Worm (Caenorhabditis elegans) whole organism, L2 larva: ENCODE results near the gene C18D4.4.

ENCODE experiments used
- C34F6.9 ChIP-seq: fragments of 150-350 bp; optimal IDR thresholded peaks from 2 replicates; lab custom pipeline; 2014; ENCODE audit warnings: missing biosample characterization, missing genetic modification characterization
- Y55F3AM.14 ChIP-seq: fragments of 200-800 bp; sonication (Bioruptor generic); optimal IDR thresholded peaks from 2 replicates; lab custom pipeline; 2018; ENCODE audit warnings: mild to moderate bottlenecking, missing genetic modification characterization, missing compliant biosample characterization
- ZK546.5 ChIP-seq: sonication (generic microtip); optimal IDR thresholded peaks from 2 replicates; lab custom pipeline; 2017; ENCODE audit warnings: missing biosample characterization, missing genetic modification characterization
- alr-1 ChIP-seq: fragments of 150-350 bp; optimal IDR thresholded peaks from 2 replicates; lab custom pipeline; 2014; ENCODE audit warnings: missing biosample characterization, missing genetic modification characterization
- blmp-1 ChIP-seq: sonication (generic microtip); optimal IDR thresholded peaks from 2 replicates; lab custom pipeline; 2017; ENCODE audit warnings: missing genetic modification characterization, mild to moderate bottlenecking, missing compliant biosample characterization, antibody characterized with exemption, moderate library complexity; ENCODE audit not compliant: insufficient read depth
- ceh-16 ChIP-seq: fragments of 150-350 bp; optimal IDR thresholded peaks from 2 replicates; lab custom pipeline; 2014; ENCODE audit warnings: missing biosample characterization, missing genetic modification characterization
- ceh-82 ChIP-seq: fragments of 150-350 bp; optimal IDR thresholded peaks from 2 replicates; lab custom pipeline; 2014; ENCODE audit warnings: missing biosample characterization, missing genetic modification characterization
- crh-2 ChIP-seq: sonication (generic microtip); optimal IDR thresholded peaks from 2 replicates; lab custom pipeline; 2017; ENCODE audit warnings: missing biosample characterization, missing genetic modification characterization
- egl-27 ChIP-seq: sonication (generic microtip); optimal IDR thresholded peaks from 3 replicates; lab custom pipeline; 2017; ENCODE audit warnings: missing biosample characterization, missing genetic modification reagents, missing genetic modification characterization
- elt-1 ChIP-seq: fragments of 150-350 bp; optimal IDR thresholded peaks from 2 replicates; lab custom pipeline; 2014; ENCODE audit warnings: missing biosample characterization, missing genetic modification characterization
- elt-3 ChIP-seq: sonication (generic microtip); optimal IDR thresholded peaks from 2 replicates; lab custom pipeline; 2017; ENCODE audit warnings: missing biosample characterization, missing genetic modification characterization
- fos-1 ChIP-seq: fragments of 150-350 bp; optimal IDR thresholded peaks from 2 replicates; lab custom pipeline; 2014; ENCODE audit warnings: missing biosample characterization, missing genetic modification characterization
- gmeb-1 ChIP-seq: fragments of 150-350 bp; optimal IDR thresholded peaks from 2 replicates; lab custom pipeline; 2014; ENCODE audit warnings: missing biosample characterization, missing genetic modification characterization
- lin-13 ChIP-seq: fragments of 150-350 bp; optimal IDR thresholded peaks from 2 replicates; lab custom pipeline; 2014; ENCODE audit warnings: missing biosample characterization, missing genetic modification reagents, missing genetic modification characterization
- lin-39 ChIP-seq: fragments of 150-350 bp; optimal IDR thresholded peaks from 2 replicates; lab custom pipeline; 2014; ENCODE audit warnings: missing biosample characterization, missing genetic modification reagents, missing genetic modification characterization
- lsy-2 ChIP-seq, 2 experiments: fragments of 150-350 bp in 1 of 2; sonication (generic microtip) in 1 of 2; optimal IDR thresholded peaks; 2 replicates each; lab custom pipeline; 2014 to 2017; ENCODE audit warnings: missing biosample characterization in 2 of 2, missing genetic modification characterization in 2 of 2
- mab-5 ChIP-seq: fragments of 150-350 bp; optimal IDR thresholded peaks from 2 replicates; lab custom pipeline; 2014; ENCODE audit warnings: missing biosample characterization, missing genetic modification characterization
- mbf-1 ChIP-seq: sonication (generic microtip); optimal IDR thresholded peaks from 2 replicates; lab custom pipeline; 2017; ENCODE audit warnings: missing biosample characterization, missing genetic modification characterization
- mdl-1 ChIP-seq, 2 experiments: fragments of 150-350 bp in 1 of 2; sonication (generic microtip) in 1 of 2; optimal IDR thresholded peaks; 2 replicates each; lab custom pipeline; 2017; ENCODE audit warnings: missing biosample characterization in 2 of 2, missing genetic modification characterization in 2 of 2
- nhr-11 ChIP-seq: fragments of 150-350 bp; optimal IDR thresholded peaks from 2 replicates; lab custom pipeline; 2014; ENCODE audit warnings: missing biosample characterization, missing genetic modification characterization
- nhr-129 ChIP-seq: fragments of 150-350 bp; optimal IDR thresholded peaks from 2 replicates; lab custom pipeline; 2014; ENCODE audit warnings: missing biosample characterization, missing genetic modification characterization
- nhr-23 ChIP-seq: fragments of 150-350 bp; optimal IDR thresholded peaks from 2 replicates; lab custom pipeline; 2014; ENCODE audit warnings: missing biosample characterization, missing genetic modification reagents, missing genetic modification characterization
- nhr-6 ChIP-seq: fragments of 150-350 bp; optimal IDR thresholded peaks from 2 replicates; lab custom pipeline; 2014; ENCODE audit warnings: missing biosample characterization, missing genetic modification characterization
- nhr-77 ChIP-seq: fragments of 150-350 bp; optimal IDR thresholded peaks from 2 replicates; lab custom pipeline; 2014; ENCODE audit warnings: missing biosample characterization, missing genetic modification characterization
- peb-1 ChIP-seq: fragments of 150-350 bp; optimal IDR thresholded peaks from 2 replicates; lab custom pipeline; 2014; ENCODE audit warnings: missing biosample characterization, missing genetic modification characterization
- sem-4 ChIP-seq: fragments of 150-350 bp; optimal IDR thresholded peaks from 2 replicates; lab custom pipeline; 2014; ENCODE audit warnings: missing biosample characterization, missing genetic modification reagents, missing genetic modification characterization
- skn-1 ChIP-seq: sonication (generic microtip); optimal IDR thresholded peaks from 2 replicates; lab custom pipeline; 2017; ENCODE audit warnings: missing biosample characterization, missing genetic modification characterization
- sma-3 ChIP-seq: sonication (generic microtip); optimal IDR thresholded peaks from 2 replicates; lab custom pipeline; 2016; ENCODE audit warnings: missing genetic modification reagents, missing genetic modification characterization, missing compliant biosample characterization
- unc-39 ChIP-seq: fragments of 150-350 bp; optimal IDR thresholded peaks from 2 replicates; lab custom pipeline; 2014; ENCODE audit warnings: missing biosample characterization, missing genetic modification characterization
- unc-55 ChIP-seq: fragments of 150-350 bp; sonication (generic microtip); optimal IDR thresholded peaks from 3 replicates; lab custom pipeline; 2014; ENCODE audit warnings: missing biosample characterization, missing genetic modification reagents, missing genetic modification characterization
- unc-62 ChIP-seq: fragments of 150-350 bp; optimal IDR thresholded peaks from 2 replicates; lab custom pipeline; 2014; ENCODE audit warnings: missing biosample characterization, missing genetic modification reagents, missing genetic modification characterization
- ztf-1 ChIP-seq: fragments of 200-800 bp; sonication (Bioruptor generic); conservative IDR thresholded peaks from 2 replicates; pipeline ENCODE4 v1.3.6; 2022; ENCODE audit warnings: missing genetic modification characterization, missing compliant biosample characterization
- ztf-11 ChIP-seq: sonication (generic microtip); optimal IDR thresholded peaks from 2 replicates; lab custom pipeline; 2017; ENCODE audit warnings: missing biosample characterization, missing genetic modification characterization
- ztf-4 ChIP-seq: fragments of 150-350 bp; optimal IDR thresholded peaks from 2 replicates; lab custom pipeline; 2014; ENCODE audit warnings: missing biosample characterization, missing genetic modification characterization

C18D4.4 gene

ce11 chrV:17538279-17538896 lies 7.1 kb upstream of the C18D4.4 start, which contains the start of gene C18D4.6:
Gene C18D4.6, minus strand, starts transcription at chrV:17538375.
- TF ChIP-seq lin-39 (tag; lab: Kevin White, UChicago): no peak
- no peak for TF ChIP-seq mab-5 (tag; lab: Kevin White, UChicago)
- no peak for TF ChIP-seq ztf-11 (tag; lab: Kevin White, UChicago)
- no peak for TF ChIP-seq alr-1 (tag; lab: Kevin White, UChicago)
- TF ChIP-seq ztf-4: no peak
- no peak for TF ChIP-seq nhr-77 (tag; lab: Kevin White, UChicago)
- TF ChIP-seq unc-55 (GFP tag; lab: Kevin White, UChicago): peak; percentile 62
- no peak for TF ChIP-seq skn-1 (tag; lab: Kevin White, UChicago)
- no peak for TF ChIP-seq mdl-1 (tag; optimal IDR thresholded peaks at IDR 0.05; lab: Kevin White, UChicago)
- TF ChIP-seq sma-3: no peak
- peak; percentile 12 for TF ChIP-seq nhr-129 (tag; lab: Kevin White, UChicago)
- TF ChIP-seq gmeb-1 (tag; lab: Kevin White, UChicago): peak; percentile 43
- TF ChIP-seq lin-13 (GFP tag; lab: Kevin White, UChicago): no peak

- TF ChIP-seq unc-39 (tag; lab: Kevin White, UChicago): no peak
- TF ChIP-seq ZK546.5 (tag; lab: Kevin White, UChicago): no peak
- no peak for TF ChIP-seq ztf-1
- no peak for TF ChIP-seq fos-1 (tag; lab: Kevin White, UChicago)
- no peak for TF ChIP-seq elt-3 (tag; lab: Kevin White, UChicago)
- TF ChIP-seq elt-1: no peak
Measured at ce11 chrV:17533200-17533599, 1.9 kb upstream of the C18D4.4 start.

- TF ChIP-seq ztf-11 (tag; lab: Kevin White, UChicago) (no peak), ztf-4 (no peak), lin-13 (GFP tag; lab: Kevin White, UChicago) (no peak), ZK546.5 (tag; lab: Kevin White, UChicago) (no peak), mbf-1 (tag; lab: Kevin White, UChicago) (no peak), lin-39 (tag; lab: Kevin White, UChicago) (no peak), lsy-2 (tag; optimal IDR thresholded peaks at IDR 0.05; lab: Kevin White, UChicago) (no peak), Y55F3AM.14 (GFP tag; lab: Kevin White, UChicago) (no peak), nhr-23 (tag; lab: Kevin White, UChicago) (no peak), crh-2 (tag; lab: Kevin White, UChicago) (no peak), unc-62 (no peak), blmp-1 (tag; lab: Kevin White, UChicago) (no peak), ceh-82 (tag; lab: Kevin White, UChicago) (no peak)
Measured at ce11 chrV:17532686-17533085, 1.4 kb upstream of the C18D4.4 start, which contains the start of gene C18D4.3. Gene C18D4.3, minus strand, starts transcription at chrV:17532786.

ce11 chrV:17530486-17530885 lies 824 bp downstream of the C18D4.4 start, which contains the start of gene C18D4.12:
Gene C18D4.12, minus strand, starts transcription at chrV:17530586.
- no peak for TF ChIP-seq mab-5 (tag; lab: Kevin White, UChicago)
- TF ChIP-seq ztf-11 (tag; lab: Kevin White, UChicago): no peak
- TF ChIP-seq ceh-16 (tag; lab: Kevin White, UChicago): no peak
- TF ChIP-seq mdl-1 (tag; optimal IDR thresholded peaks at IDR 0.05; lab: Kevin White, UChicago): no peak
- no peak for TF ChIP-seq peb-1
- TF ChIP-seq ZK546.5 (tag; lab: Kevin White, UChicago): no peak
- TF ChIP-seq nhr-11 (tag; lab: Kevin White, UChicago): no peak
- TF ChIP-seq egl-27: no peak

- TF ChIP-seq nhr-6 (tag; lab: Kevin White, UChicago) (no peak), ceh-82 (tag; lab: Kevin White, UChicago) (no peak), mab-5 (tag; lab: Kevin White, UChicago) (no peak), unc-62 (no peak), C34F6.9 (tag; lab: Kevin White, UChicago) (no peak), ceh-16 (tag; lab: Kevin White, UChicago) (no peak), nhr-129 (tag; lab: Kevin White, UChicago) (no peak), sem-4 (tag; lab: Kevin White, UChicago) (no peak), ztf-11 (tag; lab: Kevin White, UChicago) (no peak), lsy-2 (tag; optimal IDR thresholded peaks at IDR 0.05; lab: Kevin White, UChicago) (no peak)
- TF ChIP-seq, all 48 proteins: peak for 0
Measured at ce11 chrV:17527729-17528128, 3.6 kb downstream of the C18D4.4 start, which contains the start of gene srz-90. Gene srz-90, plus strand, starts transcription at chrV:17528029.
